Fruit fly (Drosophila melanogaster) whole organism, pupa: ENCODE measurements around the gene Ero1L.
A peak's percentile ranks its signal among the peaks of the same experiment; 100 is the strongest.

Source experiments
- CG10348 ChIP-seq: fragments of 200-800 bp; sonication (Bioruptor generic); IDR thresholded peaks from 2 replicates; pipeline ENCODE4 v1.3.6; 2022; ENCODE audit warnings: missing biosample characterization, missing genetic modification characterization
- CG12605 ChIP-seq: fragments of 200-800 bp; sonication (Bioruptor generic); IDR thresholded peaks from 2 replicates; pipeline ENCODE4 v1.3.6; 2022; ENCODE audit warnings: missing biosample characterization, missing genetic modification characterization
- CG13204 ChIP-seq: fragments of 200-800 bp; sonication (Bioruptor generic); optimal IDR thresholded peaks from 2 replicates; lab custom pipeline; 2018; ENCODE audit warnings: missing biosample characterization, mild to moderate bottlenecking, missing genetic modification characterization, moderate library complexity
- CG14655 ChIP-seq: fragments of 200-800 bp; sonication (Bioruptor generic); optimal IDR thresholded peaks from 3 replicates; lab custom pipeline; 2017; ENCODE audit warnings: mild to moderate bottlenecking, missing biosample characterization, missing genetic modification reagents, missing genetic modification characterization
- CG15710 ChIP-seq: fragments of 200-800 bp; sonication (Bioruptor generic); optimal IDR thresholded peaks from 2 replicates; lab custom pipeline; 2018; ENCODE audit warnings: missing biosample characterization, mild to moderate bottlenecking, missing genetic modification characterization, moderate library complexity
- CG17806 ChIP-seq: fragments of 200-800 bp; sonication (Bioruptor generic); optimal IDR thresholded peaks from 2 replicates; lab custom pipeline; 2018; ENCODE audit warnings: missing biosample characterization, mild to moderate bottlenecking, missing genetic modification characterization, moderate library complexity
- CG32121 ChIP-seq: fragments of 200-800 bp; sonication (Bioruptor generic); IDR thresholded peaks from 2 replicates; pipeline ENCODE4 v1.3.6; 2022; ENCODE audit warnings: missing biosample characterization, missing genetic modification characterization
- CG34367 ChIP-seq: fragments of 200-800 bp; sonication (Bioruptor generic); optimal IDR thresholded peaks from 2 replicates; lab custom pipeline; 2018; ENCODE audit warnings: missing biosample characterization, mild to moderate bottlenecking, missing genetic modification characterization
- CG4496 ChIP-seq: fragments of 200-800 bp; sonication (Bioruptor generic); IDR thresholded peaks from 3 replicates; pipeline ENCODE4 v1.3.6; 2022; ENCODE audit warnings: missing biosample characterization, missing genetic modification characterization
- CG8159 ChIP-seq: fragments of 200-800 bp; sonication (Bioruptor generic); optimal IDR thresholded peaks from 3 replicates; lab custom pipeline; 2018; ENCODE audit warnings: missing biosample characterization, mild to moderate bottlenecking, missing genetic modification characterization, moderate library complexity
- CG8301 ChIP-seq: fragments of 200-800 bp; sonication (Bioruptor generic); optimal IDR thresholded peaks from 2 replicates; lab custom pipeline; 2018; ENCODE audit warnings: missing biosample characterization, mild to moderate bottlenecking, missing genetic modification characterization
- CG9948 ChIP-seq: fragments of 200-800 bp; sonication (Bioruptor generic); optimal IDR thresholded peaks from 2 replicates; lab custom pipeline; 2018; ENCODE audit warnings: missing biosample characterization, mild to moderate bottlenecking, missing genetic modification characterization, moderate library complexity
- D1 ChIP-seq: fragments of 200-800 bp; sonication (Bioruptor generic); optimal IDR thresholded peaks from 2 replicates; lab custom pipeline; 2018; ENCODE audit warnings: missing biosample characterization, mild to moderate bottlenecking, missing genetic modification characterization, moderate library complexity
- EcR ChIP-seq: fragments of 200-800 bp; sonication (Bioruptor generic); optimal IDR thresholded peaks from 3 replicates; lab custom pipeline; 2019; ENCODE audit warnings: missing biosample characterization, missing genetic modification characterization, mild to moderate bottlenecking, moderate library complexity, missing genetic modification reagents
- Ets98B ChIP-seq: fragments of 200-800 bp; sonication (Bioruptor generic); IDR thresholded peaks from 2 replicates; pipeline ENCODE4 v1.3.6; 2022; ENCODE audit warnings: missing biosample characterization, missing genetic modification characterization
- Pif1A ChIP-seq: fragments of 200-800 bp; sonication (Bioruptor generic); optimal IDR thresholded peaks from 3 replicates; lab custom pipeline; 2016; ENCODE audit warnings: missing biosample characterization, missing genetic modification characterization
- Pif1B ChIP-seq: fragments of 200-800 bp; sonication (Bioruptor generic); optimal IDR thresholded peaks from 3 replicates; lab custom pipeline; 2016; ENCODE audit warnings: missing biosample characterization, missing genetic modification characterization
- Snoo ChIP-seq: fragments of 200-800 bp; sonication (Bioruptor generic); optimal IDR thresholded peaks from 3 replicates; lab custom pipeline; 2017; ENCODE audit warnings: missing biosample characterization, mild to moderate bottlenecking, missing genetic modification characterization, inconsistent platforms
- fd96Ca ChIP-seq: fragments of 200-800 bp; sonication (Bioruptor generic); IDR thresholded peaks from 3 replicates; pipeline ENCODE4 v1.3.6; 2022; ENCODE audit warnings: missing biosample characterization, missing genetic modification characterization
- gl ChIP-seq: fragments of 200-800 bp; sonication (Bioruptor generic); optimal IDR thresholded peaks from 2 replicates; lab custom pipeline; 2018; ENCODE audit warnings: missing biosample characterization, mild to moderate bottlenecking, missing genetic modification characterization
- rn ChIP-seq: fragments of 200-800 bp; sonication (Bioruptor generic); IDR thresholded peaks from 2 replicates; pipeline ENCODE4 v1.3.6; 2022; ENCODE audit warnings: missing biosample characterization, missing genetic modification characterization

The Ero1L gene

dm6 chr3L:4187930-4188523, 17.8 kb downstream of the Ero1L start, which contains the start of the genes Teh2 and tipE:
Gene Teh2, minus strand, starts transcription at chr3L:4188023.
Gene tipE, plus strand, starts transcription at chr3L:4188499.
- no peak for TF ChIP-seq CG15710 (tag; lab: Kevin White, UChicago)
- TF ChIP-seq CG34367, result no peak
- TF ChIP-seq CG8301 (tag; lab: Kevin White, UChicago), result no peak
- no peak for TF ChIP-seq D1 (tag; lab: Kevin White, UChicago)
- no peak for TF ChIP-seq rn (GFP tag; lab: Robert Waterston, UW)
- TF ChIP-seq CG17806 (tag; lab: Kevin White, UChicago), result no peak
- TF ChIP-seq fd96Ca (GFP tag; lab: Robert Waterston, UW), result no peak
- TF ChIP-seq CG32121 (GFP tag; lab: Robert Waterston, UW), result no peak
- TF ChIP-seq CG9948, result no peak
- no peak for TF ChIP-seq CG12605 (GFP tag; lab: Robert Waterston, UW)
- TF ChIP-seq EcR (GFP tag; lab: Kevin White, UChicago), result no peak
- TF ChIP-seq CG14655 (GFP tag; lab: Kevin White, UChicago), result no peak
- TF ChIP-seq Snoo (tag; lab: Kevin White, UChicago), result no peak
- TF ChIP-seq Pif1A (GFP tag; lab: Kevin White, UChicago), result no peak
- no peak for TF ChIP-seq gl (tag; lab: Kevin White, UChicago)
- TF ChIP-seq CG10348 (GFP tag; lab: Robert Waterston, UW), result no peak
- no peak for TF ChIP-seq Pif1B
- no peak for TF ChIP-seq CG4496 (GFP tag; lab: Robert Waterston, UW)

dm6 chr3L:4193730-4194649, 23.8 kb downstream of the Ero1L start, which contains the start of gene CG43367:
Gene CG43367, plus strand, starts transcription at chr3L:4193993.
- TF ChIP-seq CG32121 (GFP tag; lab: Robert Waterston, UW), result 0 out of 2 replicates have a peak, but pooled peaks have one; percentile 14
- TF ChIP-seq CG15710 (tag; lab: Kevin White, UChicago), result no peak
- TF ChIP-seq Pif1B, result no peak
- TF ChIP-seq EcR (GFP tag; lab: Kevin White, UChicago), result no peak

- TF ChIP-seq CG12605 (GFP tag; lab: Robert Waterston, UW) (no peak), CG15710 (tag; lab: Kevin White, UChicago) (no peak), fd96Ca (GFP tag; lab: Robert Waterston, UW) (no peak), Ets98B (no peak), CG32121 (GFP tag; lab: Robert Waterston, UW) (no peak), Pif1B (no peak), CG4496 (GFP tag; lab: Robert Waterston, UW) (no peak), rn (GFP tag; lab: Robert Waterston, UW) (no peak), CG14655 (GFP tag; lab: Kevin White, UChicago) (no peak), CG34367 (no peak), Snoo (tag; lab: Kevin White, UChicago) (no peak), Pif1A (GFP tag; lab: Kevin White, UChicago) (no peak), CG8159 (no peak), CG8301 (tag; lab: Kevin White, UChicago) (no peak)
Observed at dm6 chr3L:4204239-4204638, 34.0 kb downstream of the Ero1L start, which contains the start of gene CG15005. Gene CG15005, minus strand, starts transcription at chr3L:4204339.

- TF ChIP-seq CG32121 (GFP tag; lab: Robert Waterston, UW) (no peak), CG34367 (no peak), D1 (tag; lab: Kevin White, UChicago) (no peak), rn (GFP tag; lab: Robert Waterston, UW) (no peak), gl (tag; lab: Kevin White, UChicago) (no peak)
Observed at dm6 chr3L:4204867-4205266, 34.7 kb downstream of the Ero1L start.

- TF ChIP-seq D1 (tag; lab: Kevin White, UChicago) (no peak), rn (GFP tag; lab: Robert Waterston, UW) (no peak), CG32121 (GFP tag; lab: Robert Waterston, UW) (no peak), CG8159 (no peak), CG10348 (GFP tag; lab: Robert Waterston, UW) (no peak), EcR (GFP tag; lab: Kevin White, UChicago) (no peak), CG15710 (tag; lab: Kevin White, UChicago) (no peak), Pif1B (no peak), Snoo (tag; lab: Kevin White, UChicago) (no peak), Pif1A (GFP tag; lab: Kevin White, UChicago) (no peak), CG34367 (no peak), fd96Ca (GFP tag; lab: Robert Waterston, UW) (no peak), CG14655 (GFP tag; lab: Kevin White, UChicago) (no peak), CG4496 (GFP tag; lab: Robert Waterston, UW) (no peak), CG17806 (tag; lab: Kevin White, UChicago) (no peak), gl (tag; lab: Kevin White, UChicago) (no peak), CG12605 (GFP tag; lab: Robert Waterston, UW) (no peak), Ets98B (no peak)
Observed at dm6 chr3L:4209078-4209477, 38.9 kb downstream of the Ero1L start, which contains the start of gene Cpr64Aa. Gene Cpr64Aa, minus strand, starts transcription at chr3L:4209178.

- TF ChIP-seq CG14655 (GFP tag; lab: Kevin White, UChicago) (no peak), D1 (tag; lab: Kevin White, UChicago) (no peak), CG32121 (GFP tag; lab: Robert Waterston, UW) (peak; percentile 88), Ets98B (peak; percentile 79), CG4496 (GFP tag; lab: Robert Waterston, UW) (peak; percentile 83), CG8301 (tag; lab: Kevin White, UChicago) (peak; percentile 45), CG13204 (GFP tag; lab: Kevin White, UChicago) (no peak), CG15710 (tag; lab: Kevin White, UChicago) (no peak), CG9948 (peak; percentile 4), CG17806 (tag; lab: Kevin White, UChicago) (no peak), fd96Ca (GFP tag; lab: Robert Waterston, UW) (peak; percentile 61)
Observed at dm6 chr3L:4209731-4210130, 39.5 kb downstream of the Ero1L start.
